Worm (Caenorhabditis elegans) whole organism, L4/young adult: ENCODE measurements around the gene C04C11.1.

Experiments
- W03F9.2 ChIP-seq: fragments of 150-350 bp; optimal IDR thresholded peaks from 2 replicates; lab custom pipeline; 2014; ENCODE audit warnings: missing biosample characterization, missing genetic modification characterization
- dao-5 ChIP-seq: sonication (generic microtip); optimal IDR thresholded peaks from 2 replicates; lab custom pipeline; 2016; ENCODE audit warnings: missing genotype, missing genetic modification characterization, moderate library complexity, missing compliant biosample characterization
- him-1 ChIP-seq: sonication (generic microtip); optimal IDR thresholded peaks from 2 replicates; lab custom pipeline; 2016; ENCODE audit warnings: missing genotype, missing genetic modification reagents, missing genetic modification characterization, missing compliant biosample characterization

The C04C11.1 gene

DNA sequence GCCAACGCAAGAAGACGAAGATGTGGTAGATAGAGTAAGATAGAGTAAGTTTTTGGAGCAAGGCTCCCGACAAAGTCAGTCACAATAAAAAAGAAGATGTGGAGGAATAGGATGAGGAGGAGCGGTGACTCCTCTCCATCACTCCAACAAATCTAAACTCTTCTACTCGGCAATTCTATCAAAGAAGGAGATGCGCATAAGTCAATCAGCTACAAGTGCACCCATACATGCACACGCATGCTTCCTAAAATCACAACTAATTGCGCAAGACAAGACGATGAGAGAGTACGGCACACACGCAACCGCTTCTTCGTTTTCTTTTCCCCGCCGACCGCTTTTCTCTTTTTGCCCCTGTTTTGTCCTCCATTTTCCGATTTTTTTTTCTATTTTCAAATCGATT lies 27.2 kb downstream of the C04C11.1 start:
- TF ChIP-seq W03F9.2 (tag; lab: Kevin White, UChicago) (no peak), dao-5 (tag; lab: Kevin White, UChicago) (no peak), him-1 (no peak)

ce11 chrX:14049235-14049634 lies 28.8 kb downstream of the C04C11.1 start, which contains the start of gene dyc-1:
Gene dyc-1 (plus strand): TSS chrX:14049535.
- TF ChIP-seq W03F9.2 (tag; lab: Kevin White, UChicago): no peak
- TF ChIP-seq dao-5 (tag; lab: Kevin White, UChicago): no peak
- no peak for TF ChIP-seq him-1

ce11 chrX:14053754-14054153 lies 33.4 kb downstream of the C04C11.1 start:
- no peak for TF ChIP-seq dao-5 (tag; lab: Kevin White, UChicago)
- no peak for TF ChIP-seq him-1

ce11 chrX:14054799-14055198 lies 34.4 kb downstream of the C04C11.1 start:
- no peak for TF ChIP-seq him-1
- no peak for TF ChIP-seq dao-5 (tag; lab: Kevin White, UChicago)
- TF ChIP-seq W03F9.2 (tag; lab: Kevin White, UChicago): no peak

- TF ChIP-seq W03F9.2 (tag; lab: Kevin White, UChicago): no peak
- TF ChIP-seq dao-5 (tag; lab: Kevin White, UChicago): no peak
- no peak for TF ChIP-seq him-1
Observed at ce11 chrX:14055715-14056114, 35.3 kb downstream of the C04C11.1 start.

DNA sequence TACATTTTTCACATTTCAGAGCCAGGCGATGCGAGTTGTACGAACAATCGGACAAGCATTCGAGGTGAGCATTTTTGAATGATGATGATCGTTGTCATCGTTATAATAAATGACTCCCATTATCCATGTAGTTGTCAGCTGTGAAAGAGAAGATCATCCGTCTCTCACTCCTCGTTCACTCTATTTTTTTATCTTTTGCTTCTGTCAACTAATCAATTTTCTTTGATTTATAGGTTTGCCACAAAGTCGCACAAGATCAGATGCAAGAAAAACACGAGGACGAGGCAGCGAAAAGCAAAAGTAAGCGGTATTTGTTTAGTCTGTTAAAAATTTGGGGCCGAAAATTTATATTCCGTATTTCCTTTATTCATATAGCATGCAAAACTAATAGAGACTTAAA lies 36.1 kb downstream of the C04C11.1 start:
- TF ChIP-seq W03F9.2 (tag; lab: Kevin White, UChicago) (no peak), him-1 (no peak), dao-5 (tag; lab: Kevin White, UChicago) (no peak)

ce11 chrX:14062771-14063170 lies 42.4 kb downstream of the C04C11.1 start:
- TF ChIP-seq W03F9.2 (tag; lab: Kevin White, UChicago) (no peak), him-1 (no peak), dao-5 (tag; lab: Kevin White, UChicago) (no peak)

DNA sequence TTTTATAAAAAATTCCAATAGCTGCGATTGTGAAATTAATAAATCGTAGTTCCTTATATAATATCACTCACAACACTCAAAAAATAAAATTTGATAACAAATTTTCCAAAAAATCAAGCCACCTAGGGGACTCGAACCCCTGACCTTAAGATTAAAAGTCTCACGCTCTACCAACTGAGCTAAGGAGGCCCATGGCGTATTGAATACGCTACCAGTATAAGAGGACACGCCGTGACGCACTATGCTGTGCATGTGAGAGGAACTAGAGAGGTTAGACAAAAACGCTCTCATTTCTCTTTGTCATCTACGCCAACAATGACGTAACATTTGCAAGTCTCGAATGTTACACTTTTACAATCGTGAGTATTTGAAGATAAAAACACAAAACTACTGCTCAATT lies 43.4 kb downstream of the C04C11.1 start:
- TF ChIP-seq dao-5 (tag; lab: Kevin White, UChicago) (peak; percentile 90), W03F9.2 (tag; lab: Kevin White, UChicago) (peak; percentile 58), him-1 (peak; percentile 97)

DNA sequence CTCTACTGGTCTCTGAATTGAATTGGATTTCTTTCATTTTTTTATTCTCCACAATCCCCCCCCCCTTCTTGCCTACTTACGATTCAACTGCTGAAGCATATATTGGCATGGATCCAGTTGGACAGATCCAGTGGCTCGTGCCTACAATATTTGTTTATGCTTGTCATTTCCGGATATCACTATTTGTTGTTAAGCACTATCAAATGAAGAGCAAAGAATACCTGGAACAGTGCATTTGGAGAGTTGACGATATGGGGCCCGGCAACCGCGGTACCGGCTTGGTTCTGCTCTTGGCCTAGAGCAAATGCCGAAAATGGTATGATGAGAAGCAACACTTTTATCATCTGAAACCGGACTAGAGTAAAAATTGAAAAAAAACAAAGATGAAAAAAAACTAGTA lies 47.3 kb downstream of the C04C11.1 start, which contains the start of gene lgc-21:
TSS of gene lgc-21 (minus strand) at position 344 of the 400 bp plus-strand sequence.
- TF ChIP-seq dao-5 (tag; lab: Kevin White, UChicago): no peak
- no peak for TF ChIP-seq W03F9.2 (tag; lab: Kevin White, UChicago)
- no peak for TF ChIP-seq him-1

ce11 chrX:14069528-14069927 lies 49.1 kb downstream of the C04C11.1 start:
- TF ChIP-seq him-1: no peak
- no peak for TF ChIP-seq dao-5 (tag; lab: Kevin White, UChicago)
- no peak for TF ChIP-seq W03F9.2 (tag; lab: Kevin White, UChicago)

ce11 chrX:14070950-14071349 lies 50.6 kb downstream of the C04C11.1 start, which contains the start of gene C33G3.4:
Gene C33G3.4 (plus strand): TSS chrX:14071162.
- TF ChIP-seq W03F9.2 (tag; lab: Kevin White, UChicago) (peak; percentile 18), him-1 (no peak)
